Worm (Caenorhabditis elegans) whole organism, late embryonic: ENCODE results near the gene tax-6.

Experiments
- C08G9.2 ChIP-seq: sonication (generic microtip); optimal IDR thresholded peaks from 2 replicates; lab custom pipeline; 2016; ENCODE audit warnings: mild to moderate bottlenecking, missing genetic modification characterization, moderate library complexity, missing compliant biosample characterization
- F13H6.1 ChIP-seq: sonication (generic microtip); optimal IDR thresholded peaks from 2 replicates; lab custom pipeline; 2016; ENCODE audit warnings: missing genetic modification characterization, missing compliant biosample characterization
- K02D7.2 ChIP-seq: sonication (generic microtip); optimal IDR thresholded peaks from 2 replicates; lab custom pipeline; 2017; ENCODE audit warnings: mild to moderate bottlenecking, missing genetic modification characterization, missing compliant biosample characterization
- T23F11.4 ChIP-seq: fragments of 200-800 bp; sonication (Bioruptor generic); optimal IDR thresholded peaks from 2 replicates; lab custom pipeline; 2018; ENCODE audit warnings: mild to moderate bottlenecking, missing genetic modification characterization, missing compliant biosample characterization
- Y22D7AL.16 ChIP-seq: sonication (generic microtip); optimal IDR thresholded peaks from 2 replicates; lab custom pipeline; 2016; ENCODE audit warnings: missing genetic modification characterization, missing compliant biosample characterization
- ceh-45 ChIP-seq: fragments of 200-800 bp; sonication (Bioruptor generic); IDR thresholded peaks from 2 replicates; pipeline ENCODE4 v1.3.6; 2022; ENCODE audit warnings: missing genetic modification reagents, missing genetic modification characterization, missing compliant biosample characterization
- ceh-48 ChIP-seq: sonication (generic microtip); optimal IDR thresholded peaks from 2 replicates; lab custom pipeline; 2016; ENCODE audit warnings: missing genetic modification characterization, inconsistent platforms, missing compliant biosample characterization
- ets-4 ChIP-seq: sonication (generic microtip); optimal IDR thresholded peaks from 2 replicates; lab custom pipeline; 2016; ENCODE audit warnings: missing genetic modification characterization, missing compliant biosample characterization
- fax-1 ChIP-seq: sonication (generic microtip); optimal IDR thresholded peaks from 2 replicates; lab custom pipeline; 2016; ENCODE audit warnings: missing genotype, missing genetic modification characterization, missing compliant biosample characterization
- fkh-10 ChIP-seq: fragments of 150-350 bp; optimal IDR thresholded peaks from 2 replicates; lab custom pipeline; 2014; ENCODE audit warnings: missing biosample characterization, missing genetic modification reagents, missing genetic modification characterization
- fkh-6 ChIP-seq: sonication (generic microtip); optimal IDR thresholded peaks from 2 replicates; lab custom pipeline; 2016; ENCODE audit warnings: missing genetic modification characterization, missing compliant biosample characterization
- hlh-6 ChIP-seq: sonication (generic microtip); optimal IDR thresholded peaks from 2 replicates; lab custom pipeline; 2016; ENCODE audit warnings: missing genotype, missing genetic modification characterization, missing compliant biosample characterization
- lin-11 ChIP-seq: fragments of 200-800 bp; sonication (Bioruptor generic); optimal IDR thresholded peaks from 2 replicates; lab custom pipeline; 2018; ENCODE audit warnings: mild to moderate bottlenecking, missing genetic modification characterization, missing compliant biosample characterization
- nhr-11 ChIP-seq: fragments of 150-350 bp; optimal IDR thresholded peaks from 2 replicates; lab custom pipeline; 2014; ENCODE audit warnings: missing biosample characterization, missing genetic modification characterization
- pha-2 ChIP-seq: sonication (generic microtip); optimal IDR thresholded peaks from 2 replicates; lab custom pipeline; 2017; ENCODE audit warnings: mild to moderate bottlenecking, missing genetic modification characterization, missing compliant biosample characterization
- sdc-2 ChIP-seq: sonication (generic microtip); optimal IDR thresholded peaks from 2 replicates; lab custom pipeline; 2016; ENCODE audit warnings: missing genotype, missing genetic modification characterization, missing compliant biosample characterization
- sox-4 ChIP-seq: sonication (generic microtip); optimal IDR thresholded peaks from 2 replicates; lab custom pipeline; 2017; ENCODE audit warnings: mild to moderate bottlenecking, missing genetic modification characterization, inconsistent platforms, missing compliant biosample characterization
- tbx-2 ChIP-seq: sonication (generic microtip); optimal IDR thresholded peaks from 2 replicates; lab custom pipeline; 2016; ENCODE audit warnings: missing genetic modification characterization, missing compliant biosample characterization
- ttx-3 ChIP-seq: sonication (generic microtip); optimal IDR thresholded peaks from 2 replicates; lab custom pipeline; 2016; ENCODE audit warnings: missing genetic modification reagents, missing genetic modification characterization, missing compliant biosample characterization
- unc-55 ChIP-seq: sonication (generic microtip); optimal IDR thresholded peaks from 2 replicates; lab custom pipeline; 2017; ENCODE audit warnings: missing biosample characterization, missing genetic modification reagents, missing genetic modification characterization

The tax-6 gene

DNA sequence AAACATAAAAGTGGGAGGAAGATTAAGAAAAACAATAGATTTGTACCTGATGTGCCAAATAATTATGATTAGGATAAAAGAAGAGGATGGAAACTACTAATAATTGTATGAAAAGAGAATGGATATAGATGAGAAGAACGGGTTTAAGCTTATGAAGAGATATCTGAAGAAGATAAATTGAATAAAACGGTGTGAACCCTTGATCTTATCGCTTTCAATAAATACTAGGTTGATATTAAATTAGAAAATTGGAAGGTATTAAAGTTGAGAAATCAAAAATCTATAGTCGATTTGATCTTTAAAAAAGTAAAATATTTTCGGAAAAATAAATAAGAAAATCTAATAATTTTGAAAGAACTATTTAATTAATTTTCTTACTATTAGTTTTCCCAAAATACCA is 51.6 kb downstream of the tax-6 start, which contains the start of gene F13B12.4:
Gene F13B12.4, minus strand, starts transcription at position 101 of the 400 bp plus-strand sequence.
- TF ChIP-seq ceh-48 (tag; lab: Kevin White, UChicago) (no peak), ceh-45 (GFP tag; lab: Robert Waterston, UW) (no peak), pha-2 (tag; lab: Kevin White, UChicago) (no peak), K02D7.2 (tag; lab: Kevin White, UChicago) (no peak), T23F11.4 (GFP tag; lab: Kevin White, UChicago) (no peak), lin-11 (tag; lab: Kevin White, UChicago) (no peak), fkh-10 (GFP tag; lab: Kevin White, UChicago) (no peak), ttx-3 (tag; lab: Kevin White, UChicago) (no peak), tbx-2 (tag; lab: Kevin White, UChicago) (no peak), hlh-6 (tag; lab: Kevin White, UChicago) (no peak), fkh-6 (tag; lab: Kevin White, UChicago) (no peak), sox-4 (no peak), Y22D7AL.16 (no peak), unc-55 (GFP tag; lab: Kevin White, UChicago) (no peak), sdc-2 (tag; lab: Kevin White, UChicago) (no peak)

DNA sequence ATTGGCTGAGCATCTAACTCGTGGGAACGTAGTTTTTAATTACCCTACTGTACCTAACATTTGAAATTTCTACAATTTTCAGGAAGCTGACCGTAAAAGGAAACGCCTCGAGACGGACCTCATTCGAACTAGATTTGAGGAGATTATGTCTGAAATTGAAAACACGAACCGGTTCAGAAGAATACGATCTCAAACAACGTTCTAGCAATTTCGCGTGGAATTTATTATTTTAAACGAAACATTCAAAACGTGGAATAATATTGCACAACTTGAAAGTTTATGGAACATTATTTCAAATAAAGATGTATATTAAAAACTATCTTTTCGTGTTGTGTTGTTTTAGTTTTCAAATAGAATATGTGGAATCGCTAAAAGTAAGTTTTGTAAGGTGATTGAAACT is 57.9 kb downstream of the tax-6 start, which contains the start of gene F13B12.7:
Gene F13B12.7, plus strand, starts transcription at position 301 of the 400 bp plus-strand sequence.
- TF ChIP-seq ets-4: no peak
- no peak for TF ChIP-seq F13H6.1 (tag; lab: Kevin White, UChicago)
- no peak for TF ChIP-seq ceh-48 (tag; lab: Kevin White, UChicago)
- no peak for TF ChIP-seq C08G9.2 (tag; lab: Kevin White, UChicago)
- TF ChIP-seq nhr-11 (tag; lab: Kevin White, UChicago): no peak

DNA sequence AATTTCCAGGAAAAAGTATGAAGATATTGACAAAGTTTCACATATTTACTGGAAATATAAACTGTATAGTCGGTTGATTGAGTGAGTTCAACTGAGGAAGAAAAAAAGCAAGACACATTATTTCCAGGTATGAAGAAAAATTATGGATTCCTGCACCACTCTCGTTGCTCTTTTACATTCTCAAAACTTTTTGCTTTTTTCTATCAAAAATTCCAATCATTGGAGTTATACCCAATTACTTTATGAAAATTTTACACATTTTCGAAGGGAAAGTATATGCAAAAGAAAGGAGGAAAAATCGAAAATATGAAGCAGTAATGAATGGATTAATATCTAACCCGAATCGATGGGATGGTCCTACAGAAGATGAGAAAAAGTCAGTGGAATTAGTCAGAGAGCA is 58.5 kb downstream of the tax-6 start:
- TF ChIP-seq fax-1 (tag; lab: Kevin White, UChicago): no peak
